Fruit fly (Drosophila melanogaster) whole organism, embryonic: ENCODE measurements around the gene PIG-L.

Experiments
- Asciz ChIP-seq: fragments of 200-800 bp; sonication (Bioruptor generic); optimal IDR thresholded peaks from 2 replicates; lab custom pipeline; 2017; ENCODE audit warnings: missing biosample characterization, mild to moderate bottlenecking, missing genetic modification characterization, missing genetic modification reagents
- BEAF-32 ChIP-seq: fragments of 200-800 bp; sonication (Bioruptor generic); optimal IDR thresholded peaks from 3 replicates; lab custom pipeline; 2017; ENCODE audit warnings: missing biosample characterization, missing genetic modification characterization, mild to moderate bottlenecking, moderate library complexity, missing genetic modification reagents
- CG10209 ChIP-seq: fragments of 200-800 bp; sonication (Bioruptor generic); optimal IDR thresholded peaks from 3 replicates; lab custom pipeline; 2017; ENCODE audit warnings: missing biosample characterization, mild to moderate bottlenecking, missing genetic modification characterization, missing genetic modification reagents
- CG10654 ChIP-seq: fragments of 200-800 bp; sonication (Bioruptor generic); optimal IDR thresholded peaks from 2 replicates; lab custom pipeline; 2016; ENCODE audit warnings: missing biosample characterization, missing genetic modification characterization
- CG11560 ChIP-seq: fragments of 200-800 bp; sonication (Bioruptor generic); IDR thresholded peaks from 3 replicates; pipeline ENCODE4 v1.3.6; 2022; ENCODE audit warnings: missing biosample characterization, missing genetic modification characterization
- CG13287 ChIP-seq: fragments of 200-800 bp; sonication (Bioruptor generic); IDR thresholded peaks from 2 replicates; pipeline ENCODE4 v1.3.6; 2022; ENCODE audit warnings: missing biosample characterization, missing genetic modification characterization; ENCODE audit not compliant: partially characterized antibody
- CG13424 ChIP-seq: fragments of 200-800 bp; sonication (Bioruptor generic); optimal IDR thresholded peaks from 2 replicates; lab custom pipeline; 2019; ENCODE audit warnings: missing biosample characterization, mild to moderate bottlenecking, missing genetic modification characterization, moderate library complexity
- CG13775 ChIP-seq: fragments of 200-800 bp; sonication (Bioruptor generic); optimal IDR thresholded peaks from 3 replicates; lab custom pipeline; 2017; ENCODE audit warnings: missing biosample characterization, mild to moderate bottlenecking, missing genetic modification characterization
- CG17385 ChIP-seq: fragments of 200-800 bp; sonication (Bioruptor generic); optimal IDR thresholded peaks from 3 replicates; lab custom pipeline; 2018; ENCODE audit warnings: missing biosample characterization, mild to moderate bottlenecking, missing genetic modification characterization
- CG2116 ChIP-seq: fragments of 200-800 bp; sonication (Bioruptor generic); optimal IDR thresholded peaks from 3 replicates; lab custom pipeline; 2018; ENCODE audit warnings: missing biosample characterization, mild to moderate bottlenecking, missing genetic modification characterization
- CG31441 ChIP-seq: fragments of 200-800 bp; sonication (Bioruptor generic); IDR thresholded peaks from 2 replicates; pipeline ENCODE4 v1.3.6; 2022; ENCODE audit warnings: missing biosample characterization, missing genetic modification characterization
- CG34224 ChIP-seq: fragments of 200-800 bp; sonication (Bioruptor generic); IDR thresholded peaks from 3 replicates; pipeline ENCODE4 v1.3.6; 2022; ENCODE audit warnings: missing biosample characterization, missing genetic modification characterization; ENCODE audit not compliant: partially characterized antibody
- CG3995 ChIP-seq: fragments of 200-800 bp; sonication (Bioruptor generic); optimal IDR thresholded peaks from 3 replicates; lab custom pipeline; 2016; ENCODE audit warnings: missing biosample characterization, missing genetic modification characterization
- CG4424 ChIP-seq: fragments of 200-800 bp; sonication (Bioruptor generic); optimal IDR thresholded peaks from 3 replicates; lab custom pipeline; 2016; ENCODE audit warnings: missing biosample characterization, missing genetic modification characterization
- CG4617 ChIP-seq: fragments of 200-800 bp; sonication (Bioruptor generic); optimal IDR thresholded peaks from 3 replicates; lab custom pipeline; 2016; ENCODE audit warnings: missing biosample characterization, missing genetic modification characterization, borderline replicate concordance
- CG4820 ChIP-seq: fragments of 200-800 bp; sonication (Bioruptor generic); optimal IDR thresholded peaks from 3 replicates; lab custom pipeline; 2016; ENCODE audit warnings: missing biosample characterization, missing genetic modification characterization
- CG9797 ChIP-seq: fragments of 200-800 bp; sonication (Bioruptor generic); optimal IDR thresholded peaks from 3 replicates; lab custom pipeline; 2018; ENCODE audit warnings: missing biosample characterization, mild to moderate bottlenecking, missing genetic modification characterization
- Dll ChIP-seq: fragments of 200-800 bp; sonication (Bioruptor generic); IDR thresholded peaks from 4 replicates; pipeline ENCODE4 v1.3.6; 2022; ENCODE audit warnings: missing biosample characterization, missing genetic modification characterization; ENCODE audit not compliant: partially characterized antibody
- Drgx ChIP-seq: fragments of 200-800 bp; sonication (Bioruptor generic); IDR thresholded peaks from 2 replicates; pipeline ENCODE4 v1.3.6; 2022; ENCODE audit warnings: missing biosample characterization, missing genetic modification characterization
- Elba2 ChIP-seq: fragments of 200-800 bp; sonication (Bioruptor generic); optimal IDR thresholded peaks from 3 replicates; lab custom pipeline; 2016; ENCODE audit warnings: missing biosample characterization, missing genetic modification characterization
- Ets97D ChIP-seq: fragments of 200-800 bp; sonication (Bioruptor generic); optimal IDR thresholded peaks from 3 replicates; lab custom pipeline; 2016; ENCODE audit warnings: missing biosample characterization, missing genetic modification characterization
- HLHmδ ChIP-seq: fragments of 200-800 bp; sonication (Bioruptor generic); optimal IDR thresholded peaks from 2 replicates; lab custom pipeline; 2018; ENCODE audit warnings: missing biosample characterization, mild to moderate bottlenecking, missing genetic modification characterization, moderate library complexity
- Hr3 ChIP-seq: fragments of 200-800 bp; sonication (Bioruptor generic); optimal IDR thresholded peaks from 3 replicates; lab custom pipeline; 2016; ENCODE audit warnings: missing biosample characterization, missing genetic modification characterization
- Hr51 ChIP-seq, 2 experiments: fragments of 200-800 bp; sonication (Bioruptor generic); optimal IDR thresholded peaks; 2 replicates in 1 of 2; 3 replicates in 1 of 2; lab custom pipeline; 2016 to 2018; ENCODE audit warnings: missing biosample characterization in 2 of 2, missing genetic modification characterization in 2 of 2, mild to moderate bottlenecking in 1 of 2, moderate library complexity in 1 of 2
- Rfx ChIP-seq: fragments of 200-800 bp; sonication (Bioruptor generic); IDR thresholded peaks from 2 replicates; pipeline ENCODE4 v1.3.6; 2022; ENCODE audit warnings: missing biosample characterization, missing genetic modification characterization
- Scr ChIP-seq: fragments of 200-800 bp; sonication (Bioruptor generic); IDR thresholded peaks from 2 replicates; pipeline ENCODE4 v1.3.6; 2022; ENCODE audit warnings: missing biosample characterization, missing genetic modification characterization; ENCODE audit not compliant: partially characterized antibody
- Trl ChIP-seq, 3 experiments: fragments of >200 bp in 2 of 3; fragments of 200-800 bp in 1 of 3; sonication (Bioruptor generic) in 1 of 3; optimal IDR thresholded peaks; 2 replicates in 1 of 3; 3 replicates in 2 of 3; lab custom pipeline; 2016 to 2017; ENCODE audit warnings: missing biosample characterization in 1 of 3, missing genetic modification characterization in 1 of 3
- ato ChIP-seq: fragments of 200-800 bp; sonication (Bioruptor generic); IDR thresholded peaks from 2 replicates; pipeline ENCODE4 v1.3.6; 2022; ENCODE audit warnings: missing biosample characterization, missing genetic modification characterization; ENCODE audit not compliant: partially characterized antibody
- bbx ChIP-seq: fragments of 200-800 bp; sonication (Bioruptor generic); IDR thresholded peaks from 2 replicates; pipeline ENCODE4 v1.3.6; 2022; ENCODE audit warnings: missing biosample characterization, missing genetic modification characterization; ENCODE audit not compliant: partially characterized antibody
- cad ChIP-seq: fragments of >200 bp; optimal IDR thresholded peaks from 2 replicates; lab custom pipeline; 2017; ENCODE audit warnings: missing biosample characterization, missing genetic modification characterization
- dmrt11E ChIP-seq: fragments of 200-800 bp; sonication (Bioruptor generic); optimal IDR thresholded peaks from 3 replicates; lab custom pipeline; 2018; ENCODE audit warnings: missing biosample characterization, mild to moderate bottlenecking, missing genetic modification characterization, moderate library complexity
- dpn ChIP-seq, 2 experiments: fragments of 200-800 bp; sonication (Bioruptor generic); optimal IDR thresholded peaks; 3 replicates each; lab custom pipeline; 2016; ENCODE audit warnings: missing biosample characterization in 2 of 2, missing genetic modification characterization in 2 of 2
- gem ChIP-seq: fragments of 200-800 bp; sonication (Bioruptor generic); optimal IDR thresholded peaks from 2 replicates; lab custom pipeline; 2019; ENCODE audit warnings: missing biosample characterization, mild to moderate bottlenecking, missing genetic modification characterization, moderate library complexity
- ind ChIP-seq: fragments of 200-800 bp; sonication (Bioruptor generic); optimal IDR thresholded peaks from 3 replicates; lab custom pipeline; 2016; ENCODE audit warnings: missing biosample characterization, missing genetic modification characterization
- insv ChIP-seq, 2 experiments: fragments of 200-800 bp; sonication (Bioruptor generic); optimal IDR thresholded peaks; 3 replicates each; lab custom pipeline; 2016 to 2018; ENCODE audit warnings: missing biosample characterization in 2 of 2, missing genetic modification characterization in 2 of 2
- lmd ChIP-seq: fragments of 200-800 bp; sonication (Bioruptor generic); IDR thresholded peaks from 2 replicates; pipeline ENCODE4 v1.3.6; 2022; ENCODE audit warnings: missing biosample characterization, missing genetic modification characterization
- nmo ChIP-seq: fragments of 200-800 bp; sonication (Bioruptor generic); optimal IDR thresholded peaks from 2 replicates; lab custom pipeline; 2018; ENCODE audit warnings: missing biosample characterization, mild to moderate bottlenecking, missing genetic modification characterization, moderate library complexity
- pb ChIP-seq: fragments of 200-800 bp; sonication (Bioruptor generic); optimal IDR thresholded peaks from 3 replicates; lab custom pipeline; 2016; ENCODE audit warnings: missing biosample characterization, missing genetic modification characterization
- prd ChIP-seq, 3 experiments: fragments of >200 bp in 2 of 3; fragments of 200-800 bp in 1 of 3; sonication (Bioruptor generic) in 1 of 3; optimal IDR thresholded peaks in 2 of 3; IDR thresholded peaks in 1 of 3; 2 replicates in 2 of 3; 3 replicates in 1 of 3; pipeline versions ENCODE4 v1.3.6 to Lab custom; 2017 to 2022; ENCODE audit warnings: missing biosample characterization in 1 of 3, missing genetic modification characterization in 1 of 3
- row ChIP-seq: fragments of 200-800 bp; sonication (Bioruptor generic); IDR thresholded peaks from 3 replicates; pipeline ENCODE4 v1.3.6; 2022; ENCODE audit warnings: missing biosample characterization, missing genetic modification characterization
- sc ChIP-seq, 3 experiments: fragments of >200 bp in 2 of 3; fragments of 200-800 bp in 1 of 3; sonication (Bioruptor generic) in 1 of 3; optimal IDR thresholded peaks; 2 replicates in 2 of 3; 3 replicates in 1 of 3; lab custom pipeline; 2017; ENCODE audit warnings: mild to moderate bottlenecking in 1 of 3, missing biosample characterization in 1 of 3, missing genetic modification characterization in 1 of 3, missing genetic modification reagents in 1 of 3
- seq ChIP-seq: fragments of 200-800 bp; sonication (Bioruptor generic); IDR thresholded peaks from 2 replicates; pipeline ENCODE4 v1.3.6; 2022; ENCODE audit warnings: missing biosample characterization, missing genetic modification characterization
- slbo ChIP-seq: fragments of 200-800 bp; sonication (Bioruptor generic); IDR thresholded peaks from 2 replicates; pipeline ENCODE4 v1.3.6; 2022; ENCODE audit warnings: missing biosample characterization, missing genetic modification characterization
- sna ChIP-seq: fragments of 200-800 bp; sonication (Bioruptor generic); IDR thresholded peaks from 2 replicates; pipeline ENCODE4 v1.3.6; 2022; ENCODE audit warnings: missing biosample characterization, missing genetic modification characterization; ENCODE audit not compliant: partially characterized antibody
- trem ChIP-seq: fragments of 200-800 bp; optimal IDR thresholded peaks from 3 replicates; lab custom pipeline; 2019; ENCODE audit warnings: missing biosample characterization, mild to moderate bottlenecking, missing genetic modification characterization, moderate library complexity
- vnd ChIP-seq: fragments of 200-800 bp; sonication (Bioruptor generic); IDR thresholded peaks from 3 replicates; pipeline ENCODE4 v1.3.6; 2022; ENCODE audit warnings: missing biosample characterization, missing genetic modification characterization; ENCODE audit not compliant: partially characterized antibody

PIG-L gene

dm6 chr3R:20058960-20059359 is 37.8 kb upstream of the PIG-L start (continued):
- TF ChIP-seq CG4820 (GFP tag; lab: Kevin White, UChicago) (no peak), ato (GFP tag; lab: Robert Waterston, UW) (no peak), CG11560 (tag; lab: Robert Waterston, UW) (no peak), Trl (optimal IDR thresholded peaks at IDR 0.05; lab: Kevin White, UChicago) (no peak), Trl (GFP tag; optimal IDR thresholded peaks at IDR 0.05; lab: Kevin White, UChicago) (no peak), CG3995 (GFP tag; lab: Kevin White, UChicago) (peak; percentile 39), Drgx (GFP tag; lab: Robert Waterston, UW) (no peak), cad (no peak), CG10209 (GFP tag; lab: Kevin White, UChicago) (no peak), dmrt11E (tag; lab: Kevin White, UChicago) (no peak), pb (no peak)

- TF ChIP-seq Hr3 (peak; percentile 40), ind (GFP tag; lab: Kevin White, UChicago) (peak; percentile 19), CG34224 (peak; percentile 38; the same call in 1 of the 3 replicates), CG13287 (GFP tag; lab: Robert Waterston, UW) (peak; percentile 73), CG31441 (GFP tag; lab: Robert Waterston, UW) (peak; percentile 31; the same call in 1 of the 2 replicates), trem (tag; lab: Kevin White, UChicago) (peak; percentile 35), CG4617 (GFP tag; lab: Kevin White, UChicago) (peak; percentile 29), Ets97D (GFP tag; lab: Kevin White, UChicago) (peak; percentile 8), vnd (GFP tag; lab: Robert Waterston, UW) (peak; percentile 38; the same call in 1 of the 3 replicates), Dll (GFP tag; lab: Robert Waterston, UW) (peak; percentile 75), row (GFP tag; lab: Robert Waterston, UW) (peak; percentile 78), Scr (GFP tag; lab: Robert Waterston, UW) (peak; percentile 71), nmo (peak; percentile 70), gem (tag; lab: Kevin White, UChicago) (peak; percentile 41), CG13775 (GFP tag; lab: Kevin White, UChicago) (peak; percentile 4), seq (no peak), Rfx (GFP tag; lab: Robert Waterston, UW) (peak; percentile 28; the same call in 1 of the 2 replicates), Hr51 (GFP tag; optimal IDR thresholded peaks at IDR 0.05; lab: Kevin White, UChicago) (peak in 1 of 2 experiments; percentile 16), lmd (no peak; the same call in 1 of the 2 replicates), sna (GFP tag; lab: Robert Waterston, UW) (0 out of 2 replicates have a peak, but pooled peaks have one; percentile 53), CG9797 (peak; percentile 61), HLHmδ (GFP tag; lab: Kevin White, UChicago) (no peak), CG13424 (tag; lab: Kevin White, UChicago) (peak; percentile 26), CG10654 (GFP tag; lab: Kevin White, UChicago) (peak; percentile 8), CG17385 (GFP tag; lab: Kevin White, UChicago) (peak; percentile 94), sc (optimal IDR thresholded peaks at IDR 0.05; lab: Kevin White, UChicago) (no peak), sc (GFP tag; optimal IDR thresholded peaks at IDR 0.05; lab: Kevin White, UChicago) (no peak), Asciz (no peak), bbx (GFP tag; lab: Robert Waterston, UW) (peak; percentile 27; the same call in 1 of the 2 replicates), CG2116 (GFP tag; lab: Kevin White, UChicago) (peak; percentile 15), BEAF-32 (peak; percentile 71), CG4424 (GFP tag; lab: Kevin White, UChicago) (peak; percentile 25), Elba2 (GFP tag; lab: Kevin White, UChicago) (peak; percentile 6), insv (GFP tag; optimal IDR thresholded peaks at IDR 0.05; lab: Kevin White, UChicago) (no peak), slbo (GFP tag; lab: Robert Waterston, UW) (peak; percentile 54), dpn (GFP tag; optimal IDR thresholded peaks at IDR 0.05; lab: Kevin White, UChicago) (peak in 1 of 2 experiments; percentile 0), prd (optimal IDR thresholded peaks at IDR 0.05; lab: Kevin White, UChicago) (no peak), prd (GFP tag; IDR thresholded peaks at IDR 0.05; lab: Robert Waterston, UW) (peak; percentile 33; the same call in 1 of the 3 replicates)
Measured at dm6 chr3R:20057501-20057900, 36.4 kb upstream of the PIG-L start, which contains the start of gene mdlc. TSS of gene mdlc (plus strand) at chr3R:20057748.
